Worm (Caenorhabditis elegans) whole organism, L4 larva: Measurements from ENCODE around the gene ZK899.5.

Experiments used
- F26F4.8 ChIP-seq: fragments of 200-800 bp; sonication (Bioruptor generic); conservative IDR thresholded peaks from 2 replicates; pipeline ENCODE4 v1.3.6; 2022; ENCODE audit warnings: missing genetic modification characterization, missing compliant biosample characterization
- F37D6.2 ChIP-seq: sonication (generic microtip); optimal IDR thresholded peaks from 2 replicates; lab custom pipeline; 2016; ENCODE audit warnings: mild to moderate bottlenecking, missing genetic modification characterization, missing compliant biosample characterization
- T26A8.4 ChIP-seq: fragments of 200-800 bp; sonication (Bioruptor generic); IDR thresholded peaks from 2 replicates; pipeline ENCODE4 v1.3.6; 2022; ENCODE audit warnings: missing genetic modification characterization, missing compliant biosample characterization
- Y5F2A.4 ChIP-seq: fragments of 200-800 bp; sonication (Bioruptor generic); optimal IDR thresholded peaks from 2 replicates; lab custom pipeline; 2018; ENCODE audit warnings: mild to moderate bottlenecking, missing genetic modification characterization, missing compliant biosample characterization
- ZK337.2 ChIP-seq: fragments of 200-800 bp; sonication (Bioruptor generic); IDR thresholded peaks from 2 replicates; pipeline ENCODE4 v1.3.6; 2022; ENCODE audit warnings: missing genetic modification reagents, missing genetic modification characterization, missing compliant biosample characterization
- aha-1 ChIP-seq: fragments of 150-350 bp; peaks from one replicate; lab custom pipeline; 2014; ENCODE audit warnings: missing biosample characterization, missing genetic modification characterization
- aly-2 ChIP-seq: sonication (generic microtip); optimal IDR thresholded peaks from 2 replicates; lab custom pipeline; 2018; ENCODE audit warnings: missing biosample characterization, missing genetic modification characterization
- ceh-20 ChIP-seq: fragments of 200-800 bp; sonication (Bioruptor generic); IDR thresholded peaks from 2 replicates; pipeline ENCODE4 v1.3.6; 2022; ENCODE audit warnings: missing genetic modification reagents, missing genetic modification characterization, missing compliant biosample characterization
- cey-2 ChIP-seq: sonication (generic microtip); optimal IDR thresholded peaks from 3 replicates; lab custom pipeline; 2017; ENCODE audit warnings: missing genetic modification characterization, mild to moderate bottlenecking, missing compliant biosample characterization, antibody characterized with exemption, borderline replicate concordance; ENCODE audit not compliant: insufficient read depth
- daf-16 ChIP-seq, 3 experiments: sonication (generic microtip); optimal IDR thresholded peaks; 2 replicates each; lab custom pipeline; 2016 to 2017; ENCODE audit warnings: missing genetic modification characterization in 3 of 3, missing genetic modification reagents in 3 of 3, mild to moderate bottlenecking in 2 of 3, missing compliant biosample characterization in 2 of 3, missing biosample characterization in 1 of 3, moderate library complexity in 1 of 3
- daf-8 ChIP-seq: fragments of 200-800 bp; sonication (Bioruptor generic); IDR thresholded peaks from 2 replicates; pipeline ENCODE4 v1.3.6; 2022; ENCODE audit warnings: missing genetic modification characterization, missing compliant biosample characterization
- dmd-6 ChIP-seq: fragments of 200-800 bp; sonication (Bioruptor generic); IDR thresholded peaks from 2 replicates; pipeline ENCODE4 v1.3.6; 2022; ENCODE audit warnings: missing genetic modification reagents, missing genetic modification characterization, missing compliant biosample characterization
- hlh-11 ChIP-seq: fragments of 200-800 bp; sonication (Bioruptor generic); optimal IDR thresholded peaks from 2 replicates; lab custom pipeline; 2018; ENCODE audit warnings: mild to moderate bottlenecking, missing genetic modification characterization, missing compliant biosample characterization
- hlh-30 ChIP-seq: sonication (generic microtip); optimal IDR thresholded peaks from 2 replicates; lab custom pipeline; 2017; ENCODE audit warnings: antibody characterized with exemption, mild to moderate bottlenecking, missing genetic modification characterization, missing compliant biosample characterization; ENCODE audit not compliant: insufficient read depth
- hmg-1.1 ChIP-seq: fragments of 200-800 bp; sonication (Bioruptor generic); IDR thresholded peaks from 2 replicates; pipeline ENCODE4 v1.3.6; 2022; ENCODE audit warnings: missing genetic modification reagents, missing genetic modification characterization, missing compliant biosample characterization
- jun-1 ChIP-seq: fragments of 150-350 bp; optimal IDR thresholded peaks from 2 replicates; lab custom pipeline; 2014; ENCODE audit warnings: missing biosample characterization, missing genetic modification reagents, missing genetic modification characterization
- lin-1 ChIP-seq: fragments of 200-800 bp; sonication (Bioruptor generic); IDR thresholded peaks from 2 replicates; pipeline ENCODE4 v1.3.6; 2022; ENCODE audit warnings: missing genetic modification reagents, missing genetic modification characterization, missing compliant biosample characterization
- lin-15B ChIP-seq: fragments of 150-350 bp; sonication (generic microtip); optimal IDR thresholded peaks from 3 replicates; lab custom pipeline; 2014; ENCODE audit warnings: missing biosample characterization, missing genetic modification characterization
- lsy-2 ChIP-seq, 2 experiments: fragments of 150-350 bp in 1 of 2; sonication (generic microtip) in 1 of 2; optimal IDR thresholded peaks; 2 replicates each; lab custom pipeline; 2014 to 2017; ENCODE audit warnings: missing biosample characterization in 2 of 2, missing genetic modification characterization in 2 of 2
- madf-9 ChIP-seq: fragments of 200-800 bp; sonication (Bioruptor generic); conservative IDR thresholded peaks from 2 replicates; pipeline ENCODE4 v1.3.6; 2022; ENCODE audit warnings: missing genetic modification reagents, missing genetic modification characterization, missing compliant biosample characterization
- mdl-1 ChIP-seq, 2 experiments: fragments of 150-350 bp in 1 of 2; sonication (generic microtip) in 1 of 2; optimal IDR thresholded peaks; 2 replicates each; lab custom pipeline; 2014 to 2017; ENCODE audit warnings: missing biosample characterization in 2 of 2, missing genetic modification characterization in 2 of 2
- mxl-2 ChIP-seq: fragments of 200-800 bp; sonication (Bioruptor generic); conservative IDR thresholded peaks from 2 replicates; pipeline ENCODE4 v1.3.6; 2022; ENCODE audit warnings: missing genetic modification reagents, missing genetic modification characterization, missing compliant biosample characterization
- mxl-3 ChIP-seq: fragments of 200-800 bp; sonication (Bioruptor generic); optimal IDR thresholded peaks from 2 replicates; lab custom pipeline; 2018; ENCODE audit warnings: mild to moderate bottlenecking, missing genetic modification characterization, missing compliant biosample characterization
- nhr-28 ChIP-seq: fragments of 150-350 bp; optimal IDR thresholded peaks from 2 replicates; lab custom pipeline; 2014; ENCODE audit warnings: missing biosample characterization, missing genetic modification characterization
- skn-1 ChIP-seq: fragments of 150-350 bp; optimal IDR thresholded peaks from 2 replicates; lab custom pipeline; 2014; ENCODE audit warnings: missing biosample characterization, missing genetic modification characterization
- tra-1 ChIP-seq: fragments of 200-800 bp; sonication (Bioruptor generic); IDR thresholded peaks from 2 replicates; pipeline ENCODE4 v1.3.6; 2022; ENCODE audit warnings: missing genetic modification reagents, missing genetic modification characterization, missing compliant biosample characterization
- unc-62 ChIP-seq, 3 experiments: fragments of 150-350 bp in 1 of 3; sonication (generic microtip); optimal IDR thresholded peaks in 2 of 3; peaks in 1 of 3; 1 replicate in 1 of 3; 2 replicates in 2 of 3; lab custom pipeline; 2014 to 2017; ENCODE audit warnings: missing biosample characterization in 3 of 3, missing genetic modification characterization in 3 of 3, missing genetic modification reagents in 3 of 3, missing genotype in 1 of 3
- zfp-2 ChIP-seq: sonication (generic microtip); optimal IDR thresholded peaks from 2 replicates; lab custom pipeline; 2016; ENCODE audit warnings: mild to moderate bottlenecking, missing genetic modification characterization, missing compliant biosample characterization

Gene ZK899.5

ce11 chrX:9504221-9504620 lies 43.5 kb upstream of the ZK899.5 start:
- TF ChIP-seq cey-2: no peak
- no peak for TF ChIP-seq lsy-2 (tag; optimal IDR thresholded peaks at IDR 0.05; lab: Kevin White, UChicago)
- no peak for TF ChIP-seq skn-1 (tag; lab: Kevin White, UChicago)

DNA sequence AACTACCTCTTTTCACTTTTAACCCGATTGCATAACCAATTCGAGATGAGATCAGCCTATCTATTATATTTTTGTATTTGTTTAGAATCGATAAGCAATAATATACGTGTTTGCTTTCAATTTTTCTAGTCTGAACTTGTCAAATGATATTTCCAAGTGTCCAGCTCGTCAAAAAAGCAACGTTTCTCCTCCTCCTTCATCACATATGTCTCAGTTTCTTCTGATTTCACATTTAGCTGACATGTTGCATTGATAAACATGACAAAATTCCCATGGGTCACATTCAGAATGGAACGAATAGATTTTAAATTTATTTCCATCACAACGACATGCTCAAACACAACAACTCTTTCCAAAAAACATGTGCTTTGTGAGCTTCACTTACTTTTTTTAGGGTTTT lies 38.6 kb upstream of the ZK899.5 start:
- TF ChIP-seq unc-62 (GFP tag; optimal IDR thresholded peaks at IDR 0.05 in 1 of 2; lab: Kevin White, UChicago) (peak in 1 of 2 experiments; percentile 68), unc-62 (tag; optimal IDR thresholded peaks at IDR 0.05; lab: Kevin White, UChicago) (no peak), F37D6.2 (tag; lab: Kevin White, UChicago) (no peak), jun-1 (tag; lab: Kevin White, UChicago) (no peak), aha-1 (tag; lab: Kevin White, UChicago) (peak; percentile 56)

- peak; percentile 8 for TF ChIP-seq hlh-11 (tag; lab: Kevin White, UChicago)
- no peak for TF ChIP-seq mdl-1 (tag; optimal IDR thresholded peaks at IDR 0.05; lab: Kevin White, UChicago)
Measured at ce11 chrX:9494661-9495060, 33.9 kb upstream of the ZK899.5 start.

DNA sequence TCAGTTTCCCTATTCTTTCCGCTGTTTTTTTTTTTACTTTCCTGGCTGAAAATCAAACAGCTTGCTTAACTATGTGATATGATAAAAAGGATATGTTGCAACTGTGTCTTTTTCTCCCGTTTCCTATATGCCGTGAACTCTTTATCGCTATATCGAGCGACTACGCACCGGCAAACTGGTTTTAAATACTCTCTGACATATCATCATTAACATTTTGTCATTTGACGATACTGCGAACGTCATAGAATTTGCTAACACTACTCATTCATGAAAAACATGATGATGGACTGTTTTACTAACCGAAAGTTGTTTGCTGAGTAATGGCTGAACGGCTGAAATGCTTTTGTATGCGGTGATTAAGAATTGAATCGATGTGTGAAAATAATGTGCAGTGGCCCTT lies 30.7 kb upstream of the ZK899.5 start:
- TF ChIP-seq dmd-6 (GFP tag; lab: Robert Waterston, UW) (0 out of 2 replicates have a peak, but pooled peaks have one; percentile 11), nhr-28 (peak; percentile 52), F26F4.8 (GFP tag; lab: Robert Waterston, UW) (no peak), mxl-3 (GFP tag; lab: Kevin White, UChicago) (peak; percentile 6), aha-1 (tag; lab: Kevin White, UChicago) (peak; percentile 75), ZK337.2 (GFP tag; lab: Robert Waterston, UW) (no peak), unc-62 (GFP tag; optimal IDR thresholded peaks at IDR 0.05 in 1 of 2; lab: Kevin White, UChicago) (peak in 1 of 2 experiments; percentile 19), unc-62 (tag; optimal IDR thresholded peaks at IDR 0.05; lab: Kevin White, UChicago) (no peak)
- TF ChIP-seq, all 104 proteins: peak for 5

DNA sequence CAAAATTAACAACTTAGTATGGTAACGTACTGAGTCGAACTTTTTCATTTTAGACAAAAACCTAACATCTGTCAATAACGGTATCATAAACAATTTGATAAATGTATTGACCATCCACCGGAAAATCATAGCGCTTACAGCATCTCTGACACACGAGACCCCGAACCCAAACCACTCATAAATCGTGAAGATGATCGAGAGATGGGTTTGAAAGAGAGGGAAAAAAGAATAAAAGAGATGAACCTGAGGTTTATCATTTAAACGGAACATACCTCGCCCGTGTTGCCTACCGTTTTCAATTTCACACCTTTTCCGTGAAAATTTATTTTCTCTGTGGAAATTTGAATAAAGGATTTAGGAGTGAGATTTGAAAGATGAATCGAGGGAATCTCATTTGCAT lies 28.8 kb upstream of the ZK899.5 start:
- no peak for TF ChIP-seq daf-8 (GFP tag; lab: Robert Waterston, UW)
- no peak for TF ChIP-seq Y5F2A.4
- peak; percentile 24 for TF ChIP-seq nhr-28
- no peak for TF ChIP-seq hmg-1.1 (GFP tag; lab: Robert Waterston, UW)
- TF ChIP-seq zfp-2 (tag; lab: Kevin White, UChicago): no peak
- peak; percentile 55 for TF ChIP-seq hlh-30 (tag; lab: Kevin White, UChicago)
- no peak for TF ChIP-seq lin-1 (GFP tag; lab: Robert Waterston, UW)
- no peak for TF ChIP-seq aly-2
- TF ChIP-seq lin-15B (tag; lab: Kevin White, UChicago): no peak
- TF ChIP-seq tra-1: no peak
- TF ChIP-seq hlh-11 (tag; lab: Kevin White, UChicago): peak; percentile 5
- TF ChIP-seq ceh-20: 0 out of 2 replicates have a peak, but pooled peaks have one; percentile 23
- TF ChIP-seq, all 104 proteins: peak for 4

DNA sequence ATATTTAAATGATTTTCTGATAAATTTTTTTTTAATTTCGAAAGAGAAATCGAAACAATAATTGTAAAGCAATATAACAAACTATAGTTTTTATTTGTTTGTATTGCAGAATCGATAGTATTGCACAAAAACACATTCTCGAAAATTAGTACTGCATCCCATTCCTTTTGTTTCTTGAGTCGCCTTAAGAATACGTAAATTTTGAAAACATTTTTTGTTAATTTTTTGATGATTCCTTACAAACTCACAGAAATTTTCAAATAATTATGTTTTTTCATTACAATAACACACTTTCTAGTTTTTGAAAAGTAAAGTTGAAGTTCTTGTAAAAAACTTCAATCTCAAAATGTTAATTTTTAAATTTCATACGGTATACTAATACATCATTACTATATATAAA lies 25.4 kb upstream of the ZK899.5 start:
- peak; percentile 88 for TF ChIP-seq aha-1 (tag; lab: Kevin White, UChicago)
- no peak for TF ChIP-seq madf-9 (GFP tag; lab: Robert Waterston, UW)

- TF ChIP-seq aha-1 (tag; lab: Kevin White, UChicago) (no peak), daf-16 (GFP tag; optimal IDR thresholded peaks at IDR 0.05; lab: Kevin White, UChicago) (no peak), daf-16 (tag; optimal IDR thresholded peaks at IDR 0.05; lab: Kevin White, UChicago) (no peak), mxl-2 (GFP tag; lab: Robert Waterston, UW) (no peak), T26A8.4 (GFP tag; lab: Robert Waterston, UW) (no peak), unc-62 (GFP tag; optimal IDR thresholded peaks at IDR 0.05 in 1 of 2; lab: Kevin White, UChicago) (peak in 1 of 2 experiments; percentile 89), unc-62 (tag; optimal IDR thresholded peaks at IDR 0.05; lab: Kevin White, UChicago) (no peak)
- TF ChIP-seq, all 104 proteins: peak for 1
Measured at ce11 chrX:9483754-9484153, 23.0 kb upstream of the ZK899.5 start.
